Fruit fly (Drosophila melanogaster) whole organism, embryonic: ENCODE measurements around the gene f-cup.

Experiments
- CG10462 ChIP-seq: fragments of 200-800 bp; sonication (Bioruptor generic); optimal IDR thresholded peaks from 2 replicates; lab custom pipeline; 2016; ENCODE audit warnings: missing biosample characterization, missing genetic modification characterization
- CG11247 ChIP-seq: fragments of 200-800 bp; sonication (Bioruptor generic); IDR thresholded peaks from 2 replicates; pipeline ENCODE4 v1.3.6; 2022; ENCODE audit warnings: missing biosample characterization, missing genetic modification characterization
- CG11560 ChIP-seq: fragments of 200-800 bp; sonication (Bioruptor generic); IDR thresholded peaks from 3 replicates; pipeline ENCODE4 v1.3.6; 2022; ENCODE audit warnings: missing biosample characterization, missing genetic modification characterization
- CG11695 ChIP-seq: fragments of 200-800 bp; sonication (Bioruptor generic); IDR thresholded peaks from 3 replicates; pipeline ENCODE4 v1.3.6; 2022; ENCODE audit warnings: missing biosample characterization, missing genetic modification characterization
- CG13775 ChIP-seq: fragments of 200-800 bp; sonication (Bioruptor generic); optimal IDR thresholded peaks from 3 replicates; lab custom pipeline; 2017; ENCODE audit warnings: missing biosample characterization, mild to moderate bottlenecking, missing genetic modification characterization
- CG14965 ChIP-seq: fragments of 200-800 bp; sonication (Bioruptor generic); optimal IDR thresholded peaks from 2 replicates; lab custom pipeline; 2016; ENCODE audit warnings: missing biosample characterization, missing genetic modification characterization, borderline replicate concordance
- CG1529 ChIP-seq: fragments of 200-800 bp; sonication (Bioruptor generic); optimal IDR thresholded peaks from 3 replicates; lab custom pipeline; 2018; ENCODE audit warnings: missing biosample characterization, missing genetic modification characterization
- CG15514 ChIP-seq: fragments of 200-800 bp; sonication (Bioruptor generic); optimal IDR thresholded peaks from 3 replicates; lab custom pipeline; 2017; ENCODE audit warnings: missing biosample characterization, missing genetic modification characterization, mild to moderate bottlenecking, moderate library complexity, missing genetic modification reagents
- CG17568 ChIP-seq: fragments of 200-800 bp; sonication (Bioruptor generic); optimal IDR thresholded peaks from 2 replicates; lab custom pipeline; 2018; ENCODE audit warnings: missing biosample characterization, mild to moderate bottlenecking, missing genetic modification characterization, moderate library complexity
- CG2129 ChIP-seq: fragments of 200-800 bp; sonication (Bioruptor generic); IDR thresholded peaks from 2 replicates; pipeline ENCODE4 v1.3.6; 2022; ENCODE audit warnings: missing biosample characterization, missing genetic modification characterization; ENCODE audit not compliant: partially characterized antibody
- CG2712 ChIP-seq: fragments of 200-800 bp; optimal IDR thresholded peaks from 3 replicates; lab custom pipeline; 2019; ENCODE audit warnings: missing biosample characterization, mild to moderate bottlenecking, missing genetic modification characterization, moderate library complexity
- CG31365 ChIP-seq: fragments of 200-800 bp; sonication (Bioruptor generic); optimal IDR thresholded peaks from 2 replicates; lab custom pipeline; 2018; ENCODE audit warnings: missing biosample characterization, mild to moderate bottlenecking, missing genetic modification characterization
- CG3281 ChIP-seq: fragments of 200-800 bp; sonication (Bioruptor generic); optimal IDR thresholded peaks from 3 replicates; lab custom pipeline; 2017; ENCODE audit warnings: missing biosample characterization, mild to moderate bottlenecking, missing genetic modification characterization
- CG34224 ChIP-seq: fragments of 200-800 bp; sonication (Bioruptor generic); IDR thresholded peaks from 3 replicates; pipeline ENCODE4 v1.3.6; 2022; ENCODE audit warnings: missing biosample characterization, missing genetic modification characterization; ENCODE audit not compliant: partially characterized antibody
- CG42726 ChIP-seq: fragments of 200-800 bp; sonication (Bioruptor generic); IDR thresholded peaks from 2 replicates; pipeline ENCODE4 v1.3.6; 2022; ENCODE audit warnings: missing biosample characterization, missing genetic modification characterization; ENCODE audit not compliant: partially characterized antibody
- CG4820 ChIP-seq: fragments of 200-800 bp; sonication (Bioruptor generic); optimal IDR thresholded peaks from 3 replicates; lab custom pipeline; 2016; ENCODE audit warnings: missing biosample characterization, missing genetic modification characterization
- CG6683 ChIP-seq: fragments of 200-800 bp; sonication (Bioruptor generic); optimal IDR thresholded peaks from 2 replicates; lab custom pipeline; 2017; ENCODE audit warnings: missing biosample characterization, mild to moderate bottlenecking, missing genetic modification characterization, missing genetic modification reagents
- CG7357 ChIP-seq: fragments of 200-800 bp; sonication (Bioruptor generic); IDR thresholded peaks from 3 replicates; pipeline ENCODE4 v1.3.6; 2022; ENCODE audit warnings: missing biosample characterization, missing genetic modification characterization
- CG8281 ChIP-seq: fragments of 200-800 bp; sonication (Bioruptor generic); optimal IDR thresholded peaks from 2 replicates; lab custom pipeline; 2018; ENCODE audit warnings: missing biosample characterization, mild to moderate bottlenecking, missing genetic modification characterization, moderate library complexity
- CG8765 ChIP-seq: fragments of 200-800 bp; sonication (Bioruptor generic); IDR thresholded peaks from 2 replicates; pipeline ENCODE4 v1.3.6; 2022; ENCODE audit warnings: missing biosample characterization, missing genetic modification characterization
- E2f1 ChIP-seq: fragments of 200-800 bp; sonication (Bioruptor generic); IDR thresholded peaks from 2 replicates; pipeline ENCODE4 v1.3.6; 2022; ENCODE audit warnings: missing biosample characterization, missing genetic modification characterization
- Hmr ChIP-seq: fragments of 200-800 bp; sonication (Bioruptor generic); optimal IDR thresholded peaks from 3 replicates; lab custom pipeline; 2017; ENCODE audit warnings: mild to moderate bottlenecking, missing biosample characterization, missing genetic modification reagents, missing genetic modification characterization
- Hr51 ChIP-seq, 2 experiments: fragments of 200-800 bp; sonication (Bioruptor generic); optimal IDR thresholded peaks; 2 replicates in 1 of 2; 3 replicates in 1 of 2; lab custom pipeline; 2016 to 2018; ENCODE audit warnings: missing biosample characterization in 2 of 2, missing genetic modification characterization in 2 of 2, mild to moderate bottlenecking in 1 of 2, moderate library complexity in 1 of 2
- Lhr ChIP-seq: fragments of 200-800 bp; sonication (Bioruptor generic); optimal IDR thresholded peaks from 3 replicates; lab custom pipeline; 2017; ENCODE audit warnings: mild to moderate bottlenecking, missing biosample characterization, missing genetic modification reagents, missing genetic modification characterization
- Mrtf ChIP-seq: fragments of 200-800 bp; sonication (Bioruptor generic); IDR thresholded peaks from 3 replicates; pipeline ENCODE4 v1.3.6; 2022; ENCODE audit warnings: missing biosample characterization, missing genetic modification characterization
- NC2α ChIP-seq: fragments of 200-800 bp; sonication (Bioruptor generic); optimal IDR thresholded peaks from 2 replicates; lab custom pipeline; 2016; ENCODE audit warnings: missing biosample characterization, missing genetic modification characterization
- Oaz ChIP-seq: fragments of 200-800 bp; sonication (Bioruptor generic); IDR thresholded peaks from 2 replicates; pipeline ENCODE4 v1.3.6; 2022; ENCODE audit warnings: missing biosample characterization, missing genetic modification characterization
- Opbp ChIP-seq: fragments of 200-800 bp; sonication (Bioruptor generic); IDR thresholded peaks from 3 replicates; pipeline ENCODE4 v1.3.6; 2022; ENCODE audit warnings: missing biosample characterization, missing genetic modification characterization; ENCODE audit not compliant: partially characterized antibody
- Scr ChIP-seq: fragments of 200-800 bp; sonication (Bioruptor generic); IDR thresholded peaks from 2 replicates; pipeline ENCODE4 v1.3.6; 2022; ENCODE audit warnings: missing biosample characterization, missing genetic modification characterization; ENCODE audit not compliant: partially characterized antibody
- Sox102F ChIP-seq: fragments of 200-800 bp; sonication (Bioruptor generic); optimal IDR thresholded peaks from 2 replicates; lab custom pipeline; 2018; ENCODE audit warnings: missing biosample characterization, mild to moderate bottlenecking, missing genetic modification characterization, moderate library complexity
- Xbp1 ChIP-seq: fragments of 200-800 bp; sonication (Bioruptor generic); optimal IDR thresholded peaks from 3 replicates; lab custom pipeline; 2016; ENCODE audit warnings: missing biosample characterization, mild to moderate bottlenecking, missing genetic modification characterization
- Xrp1 ChIP-seq: fragments of 200-800 bp; sonication (Bioruptor generic); IDR thresholded peaks from 2 replicates; pipeline ENCODE4 v1.3.6; 2022; ENCODE audit warnings: missing biosample characterization, missing genetic modification characterization
- ara ChIP-seq: fragments of 200-800 bp; sonication (Bioruptor generic); IDR thresholded peaks from 2 replicates; pipeline ENCODE4 v1.3.6; 2022; ENCODE audit warnings: missing biosample characterization, missing genetic modification characterization
- bbx ChIP-seq: fragments of 200-800 bp; sonication (Bioruptor generic); IDR thresholded peaks from 2 replicates; pipeline ENCODE4 v1.3.6; 2022; ENCODE audit warnings: missing biosample characterization, missing genetic modification characterization; ENCODE audit not compliant: partially characterized antibody
- caup ChIP-seq: fragments of 200-800 bp; sonication (Bioruptor generic); optimal IDR thresholded peaks from 3 replicates; lab custom pipeline; 2017; ENCODE audit warnings: missing biosample characterization, mild to moderate bottlenecking, missing genetic modification characterization, moderate library complexity; ENCODE audit not compliant: severe bottlenecking
- chinmo ChIP-seq: fragments of 200-800 bp; sonication (Bioruptor generic); IDR thresholded peaks from 4 replicates; pipeline ENCODE4 v1.3.6; 2022; ENCODE audit warnings: missing biosample characterization, missing genetic modification characterization; ENCODE audit not compliant: partially characterized antibody
- fd3F ChIP-seq: fragments of 200-800 bp; sonication (Bioruptor generic); optimal IDR thresholded peaks from 2 replicates; lab custom pipeline; 2018; ENCODE audit warnings: missing biosample characterization, mild to moderate bottlenecking, missing genetic modification characterization, moderate library complexity
- gcm2 ChIP-seq: fragments of 200-800 bp; sonication (Bioruptor generic); optimal IDR thresholded peaks from 2 replicates; lab custom pipeline; 2016; ENCODE audit warnings: missing biosample characterization, missing genetic modification characterization
- grn ChIP-seq: fragments of 200-800 bp; sonication (Bioruptor generic); optimal IDR thresholded peaks from 3 replicates; lab custom pipeline; 2017; ENCODE audit warnings: missing biosample characterization, missing genetic modification characterization
- gro ChIP-seq: fragments of 200-800 bp; sonication (Bioruptor generic); optimal IDR thresholded peaks from 2 replicates; lab custom pipeline; 2016; ENCODE audit warnings: missing biosample characterization, missing genetic modification characterization
- kay ChIP-seq: fragments of 200-800 bp; sonication (Bioruptor generic); optimal IDR thresholded peaks from 2 replicates; lab custom pipeline; 2016; ENCODE audit warnings: missing biosample characterization, missing genetic modification characterization
- kni ChIP-seq: fragments of 200-800 bp; sonication (Bioruptor generic); optimal IDR thresholded peaks from 3 replicates; lab custom pipeline; 2017; ENCODE audit warnings: mild to moderate bottlenecking, missing biosample characterization, missing genetic modification reagents, missing genetic modification characterization
- mirr ChIP-seq: fragments of 200-800 bp; sonication (Bioruptor generic); optimal IDR thresholded peaks from 3 replicates; lab custom pipeline; 2018; ENCODE audit warnings: missing biosample characterization, mild to moderate bottlenecking, missing genetic modification characterization
- onecut ChIP-seq: fragments of 200-800 bp; sonication (Bioruptor generic); IDR thresholded peaks from 2 replicates; pipeline ENCODE4 v1.3.6; 2022; ENCODE audit warnings: missing biosample characterization, missing genetic modification characterization
- rib ChIP-seq: fragments of 200-800 bp; sonication (Bioruptor generic); IDR thresholded peaks from 2 replicates; pipeline ENCODE4 v1.3.6; 2022; ENCODE audit warnings: missing biosample characterization, missing genetic modification characterization
- sens ChIP-seq: fragments of 200-800 bp; sonication (Bioruptor generic); peaks from one replicate; lab custom pipeline; 2016; ENCODE audit warnings: missing biosample characterization, missing genetic modification characterization
- ssp ChIP-seq: fragments of 200-800 bp; sonication (Bioruptor generic); IDR thresholded peaks from 2 replicates; pipeline ENCODE4 v1.3.6; 2022; ENCODE audit warnings: missing biosample characterization, missing genetic modification characterization
- toy ChIP-seq: fragments of 200-800 bp; sonication (Bioruptor generic); IDR thresholded peaks from 2 replicates; pipeline ENCODE4 v1.3.6; 2022; ENCODE audit warnings: missing biosample characterization, missing genetic modification characterization
- wek ChIP-seq: fragments of 200-800 bp; sonication (Bioruptor generic); optimal IDR thresholded peaks from 3 replicates; lab custom pipeline; 2018; ENCODE audit warnings: missing biosample characterization, mild to moderate bottlenecking, missing genetic modification characterization, moderate library complexity

f-cup gene

DNA sequence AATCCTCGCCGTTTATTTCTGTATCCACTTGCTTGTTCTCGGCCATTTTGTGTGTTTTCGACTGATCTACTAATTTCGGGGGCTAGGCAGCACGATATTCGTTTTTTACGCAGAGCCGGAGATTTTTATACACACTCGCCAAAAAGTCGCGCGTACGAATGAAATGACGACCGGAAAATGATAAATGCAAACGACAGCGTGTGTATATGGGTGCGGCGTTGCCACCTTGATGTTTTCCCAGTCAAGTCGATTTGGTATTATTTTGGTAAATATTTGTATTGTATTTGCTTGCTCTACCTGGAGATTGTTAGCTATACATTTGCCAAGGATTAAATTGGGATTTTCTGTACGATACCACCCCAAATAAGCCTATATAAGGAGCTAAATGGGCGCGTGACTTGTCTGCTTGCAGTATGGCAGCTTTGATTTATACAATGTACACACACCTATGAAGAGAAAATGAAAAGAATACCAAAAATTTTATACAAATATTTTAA, 54.7 kb downstream of the f-cup start, which contains the start of gene sqd (continued):
- no peak for TF ChIP-seq CG8765 (GFP tag; lab: Robert Waterston, UW)
- TF ChIP-seq CG4820 (GFP tag; lab: Kevin White, UChicago) = peak; percentile 22
- no peak for TF ChIP-seq CG6683 (GFP tag; lab: Kevin White, UChicago)
- TF ChIP-seq CG11247 (GFP tag; lab: Robert Waterston, UW) = no peak
- no peak for TF ChIP-seq CG2129 (GFP tag; lab: Robert Waterston, UW)
- peak; percentile 13 for TF ChIP-seq CG1529 (GFP tag; lab: Kevin White, UChicago)
- peak; percentile 29 for TF ChIP-seq CG17568 (GFP tag; lab: Kevin White, UChicago)
- TF ChIP-seq CG11560 (tag; lab: Robert Waterston, UW) = no peak
- TF ChIP-seq CG34224 (GFP tag; lab: Robert Waterston, UW) = no peak
- peak; percentile 10 for TF ChIP-seq kay (GFP tag; lab: Kevin White, UChicago)
- TF ChIP-seq Hr51 (GFP tag; optimal IDR thresholded peaks at IDR 0.05; lab: Kevin White, UChicago) = peak in 1 of 2 experiments; percentile 27
- TF ChIP-seq Sox102F (GFP tag; lab: Kevin White, UChicago) = no peak
- no peak for TF ChIP-seq CG10462 (GFP tag; lab: Kevin White, UChicago)
- 0 out of 2 replicates have a peak, but pooled peaks have one; percentile 27 for TF ChIP-seq Xrp1 (GFP tag; lab: Robert Waterston, UW)
- TF ChIP-seq Opbp (GFP tag; lab: Robert Waterston, UW) = no peak
- peak; percentile 50 for TF ChIP-seq CG13775
- TF ChIP-seq CG42726 = no peak; the same call in 1 of the 2 replicates
- TF ChIP-seq kni (GFP tag; lab: Kevin White, UChicago) = peak; percentile 76
- TF ChIP-seq Hmr (GFP tag; lab: Kevin White, UChicago) = peak; percentile 56
- peak; percentile 61 for TF ChIP-seq caup (GFP tag; lab: Kevin White, UChicago)
- no peak for TF ChIP-seq fd3F (GFP tag; lab: Kevin White, UChicago)
- TF ChIP-seq bbx = no peak
- peak; percentile 85 for TF ChIP-seq ssp (GFP tag; lab: Robert Waterston, UW)
- no peak for TF ChIP-seq gcm2 (GFP tag; lab: Kevin White, UChicago)
- peak; percentile 64 for TF ChIP-seq CG15514 (GFP tag; lab: Kevin White, UChicago)
- 0 out of 2 replicates have a peak, but pooled peaks have one; percentile 14 for TF ChIP-seq onecut (GFP tag; lab: Robert Waterston, UW)
- no peak for TF ChIP-seq CG11695 (GFP tag; lab: Robert Waterston, UW)
- TF ChIP-seq ara = peak; percentile 43; the same call in 1 of the 2 replicates
- no peak for TF ChIP-seq mirr (GFP tag; lab: Kevin White, UChicago)
- TF ChIP-seq Scr (GFP tag; lab: Robert Waterston, UW) = peak; percentile 30; the same call in 1 of the 2 replicates
- TF ChIP-seq rib (GFP tag; lab: Robert Waterston, UW) = no peak
- TF ChIP-seq Lhr (GFP tag; lab: Kevin White, UChicago) = no peak
- peak; percentile 49 for TF ChIP-seq gro (GFP tag; lab: Kevin White, UChicago)
- TF ChIP-seq CG2712 (tag; lab: Kevin White, UChicago) = peak; percentile 10
- TF ChIP-seq wek (GFP tag; lab: Kevin White, UChicago) = peak; percentile 70
- TF ChIP-seq toy (GFP tag; lab: Robert Waterston, UW) = no peak
- peak; percentile 47 for TF ChIP-seq CG31365 (tag; lab: Kevin White, UChicago)
- peak; percentile 75 for TF ChIP-seq CG7357
- TF ChIP-seq Oaz (GFP tag; lab: Robert Waterston, UW) = no peak
- TF ChIP-seq sens (GFP tag; lab: Kevin White, UChicago) = peak; percentile 92
- peak; percentile 49 for TF ChIP-seq Xbp1 (GFP tag; lab: Kevin White, UChicago)
- TF ChIP-seq CG3281 (GFP tag; lab: Kevin White, UChicago) = peak; percentile 72
- TF ChIP-seq Mrtf (GFP tag; lab: Robert Waterston, UW) = no peak
- no peak for TF ChIP-seq chinmo (GFP tag; lab: Robert Waterston, UW)
- peak; percentile 44; the same call in 1 of the 2 replicates for TF ChIP-seq E2f1 (GFP tag; lab: Robert Waterston, UW)
- TF ChIP-seq grn (GFP tag; lab: Kevin White, UChicago) = no peak
- no peak for TF ChIP-seq CG14965
- peak; percentile 18 for TF ChIP-seq NC2α (GFP tag; lab: Kevin White, UChicago)
- TF ChIP-seq CG8281 (tag; lab: Kevin White, UChicago) = no peak
